Worm (Caenorhabditis elegans) whole organism, midembryonic: ENCODE measurements around the gene cyp-13A12.

ENCODE experiments used
- cog-1 ChIP-seq: sonication (generic microtip); optimal IDR thresholded peaks from 2 replicates; lab custom pipeline; 2016; ENCODE audit warnings: missing genetic modification characterization, missing compliant biosample characterization
- flt-1 ChIP-seq: fragments of 200-800 bp; sonication (Bioruptor generic); IDR thresholded peaks from 2 replicates; pipeline ENCODE4 v1.3.6; 2022; ENCODE audit warnings: missing genetic modification characterization, missing compliant biosample characterization
- med-1 ChIP-seq: sonication (generic microtip); optimal IDR thresholded peaks from 2 replicates; lab custom pipeline; 2017; ENCODE audit warnings: missing genetic modification characterization, mild to moderate bottlenecking, missing compliant biosample characterization, antibody characterized with exemption, missing genetic modification reagents; ENCODE audit not compliant: insufficient read depth
- ref-1 ChIP-seq: fragments of 200-800 bp; sonication (Bioruptor generic); conservative IDR thresholded peaks from 2 replicates; pipeline ENCODE4 v1.3.6; 2022; ENCODE audit warnings: missing genetic modification reagents, missing genetic modification characterization, missing compliant biosample characterization
- tab-1 ChIP-seq: fragments of 200-800 bp; sonication (Bioruptor generic); IDR thresholded peaks from 2 replicates; pipeline ENCODE4 v1.3.6; 2022; ENCODE audit warnings: missing genetic modification characterization, missing compliant biosample characterization
- ztf-23 ChIP-seq: fragments of 200-800 bp; sonication (Bioruptor generic); IDR thresholded peaks from 2 replicates; pipeline ENCODE4 v1.3.6; 2022; ENCODE audit warnings: missing genetic modification reagents, missing genetic modification characterization, missing compliant biosample characterization
- ztf-29 ChIP-seq: fragments of 200-800 bp; sonication (Bioruptor generic); IDR thresholded peaks from 2 replicates; pipeline ENCODE4 v1.3.6; 2022; ENCODE audit warnings: missing genetic modification reagents, missing genetic modification characterization, missing compliant biosample characterization

DNA sequence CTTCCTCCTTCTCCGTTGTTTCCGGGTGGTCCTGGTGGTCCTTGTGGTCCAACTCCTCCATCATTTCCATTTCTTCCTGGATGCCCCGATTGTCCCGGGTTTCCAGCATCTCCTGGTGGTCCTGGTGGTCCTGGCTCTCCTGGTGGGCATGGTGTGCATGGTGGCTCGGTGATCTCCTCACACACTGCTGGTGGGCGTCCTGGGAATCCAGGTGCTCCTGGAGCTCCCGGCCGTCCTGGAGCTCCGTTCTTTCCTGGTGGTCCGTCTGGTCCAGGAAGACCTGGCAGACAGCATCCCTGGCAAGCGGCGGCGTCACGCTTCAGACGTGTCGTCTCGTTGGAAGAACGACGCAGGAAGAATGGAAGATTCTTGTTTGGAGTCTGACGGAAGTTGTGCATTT lies 31.3 kb upstream of the cyp-13A12 start:
- no peak for TF ChIP-seq cog-1 (tag; lab: Kevin White, UChicago)
- no peak for TF ChIP-seq tab-1 (GFP tag; lab: Robert Waterston, UW)
- TF ChIP-seq ztf-23, result no peak
- no peak for TF ChIP-seq ztf-29 (GFP tag; lab: Robert Waterston, UW)
- no peak for TF ChIP-seq med-1 (GFP tag; lab: Kevin White, UChicago)
- no peak for TF ChIP-seq flt-1 (GFP tag; lab: Robert Waterston, UW)
- no peak for TF ChIP-seq ref-1 (GFP tag; lab: Robert Waterston, UW)
